Worm (Caenorhabditis elegans) whole organism, L4 larva: ENCODE measurements around the gene rbm-39.

Experiments used
- F37D6.2 ChIP-seq: sonication (generic microtip); optimal IDR thresholded peaks from 2 replicates; lab custom pipeline; 2016; ENCODE audit warnings: mild to moderate bottlenecking, missing genetic modification characterization, missing compliant biosample characterization
- T26A8.4 ChIP-seq: fragments of 200-800 bp; sonication (Bioruptor generic); IDR thresholded peaks from 2 replicates; pipeline ENCODE4 v1.3.6; 2022; ENCODE audit warnings: missing genetic modification characterization, missing compliant biosample characterization
- Y48G9A.11 ChIP-seq: fragments of 200-800 bp; sonication (Bioruptor generic); IDR thresholded peaks from 2 replicates; pipeline ENCODE4 v1.3.6; 2022; ENCODE audit warnings: missing genetic modification reagents, missing genetic modification characterization, missing compliant biosample characterization
- dmd-9 ChIP-seq: fragments of 200-800 bp; sonication (Bioruptor generic); IDR thresholded peaks from 2 replicates; pipeline ENCODE4 v1.3.6; 2022; ENCODE audit warnings: missing genetic modification reagents, missing genetic modification characterization, missing compliant biosample characterization
- dpl-1 ChIP-seq: fragments of 150-350 bp; optimal IDR thresholded peaks from 2 replicates; lab custom pipeline; 2014; ENCODE audit warnings: missing biosample characterization, missing genetic modification reagents, missing genetic modification characterization
- egl-27 ChIP-seq: sonication (generic microtip); optimal IDR thresholded peaks from 3 replicates; lab custom pipeline; 2017; ENCODE audit warnings: missing biosample characterization, missing genetic modification reagents, missing genetic modification characterization
- fos-1 ChIP-seq: fragments of 150-350 bp; optimal IDR thresholded peaks from 2 replicates; lab custom pipeline; 2014; ENCODE audit warnings: missing biosample characterization, missing genetic modification characterization
- lin-13 ChIP-seq: fragments of 150-350 bp; optimal IDR thresholded peaks from 2 replicates; lab custom pipeline; 2014; ENCODE audit warnings: missing biosample characterization, missing genetic modification reagents, missing genetic modification characterization
- mdl-1 ChIP-seq, 2 experiments: fragments of 150-350 bp in 1 of 2; sonication (generic microtip) in 1 of 2; optimal IDR thresholded peaks; 2 replicates each; lab custom pipeline; 2014 to 2017; ENCODE audit warnings: missing biosample characterization in 2 of 2, missing genetic modification characterization in 2 of 2
- nhr-237 ChIP-seq: sonication (generic microtip); optimal IDR thresholded peaks from 2 replicates; lab custom pipeline; 2017; ENCODE audit warnings: missing biosample characterization, missing genetic modification characterization
- skn-1 ChIP-seq: fragments of 150-350 bp; optimal IDR thresholded peaks from 2 replicates; lab custom pipeline; 2014; ENCODE audit warnings: missing biosample characterization, missing genetic modification characterization

DNA sequence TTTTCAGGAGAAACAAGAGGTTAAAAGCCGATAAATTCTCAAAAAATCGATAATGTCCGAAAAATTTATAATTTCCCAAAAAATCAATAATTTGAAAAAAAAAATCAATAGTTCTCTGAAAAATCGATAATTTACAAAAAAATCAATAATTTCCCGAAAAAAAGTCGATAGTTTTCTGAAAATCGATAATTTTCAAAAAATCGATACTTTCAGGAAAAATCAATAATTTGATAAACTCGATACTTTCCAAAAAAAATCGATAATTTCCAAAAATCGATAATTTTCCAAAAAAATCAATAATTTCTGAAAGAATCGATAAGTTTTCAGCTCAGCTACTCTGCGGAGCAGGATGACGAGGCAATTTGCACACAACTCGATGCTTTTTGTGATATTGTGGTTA, 12.7 kb upstream of the rbm-39 start:
- TF ChIP-seq nhr-237 (no peak), T26A8.4 (no peak), dpl-1 (GFP tag; lab: Kevin White, UChicago) (no peak), egl-27 (tag; lab: Kevin White, UChicago) (no peak), dmd-9 (GFP tag; lab: Robert Waterston, UW) (no peak), F37D6.2 (no peak), lin-13 (GFP tag; lab: Kevin White, UChicago) (no peak), fos-1 (tag; lab: Kevin White, UChicago) (no peak), mdl-1 (tag; optimal IDR thresholded peaks at IDR 0.05; lab: Kevin White, UChicago) (no peak), Y48G9A.11 (GFP tag; lab: Robert Waterston, UW) (no peak), skn-1 (tag; lab: Kevin White, UChicago) (no peak)
